Worm (Caenorhabditis elegans): Measurements from ENCODE around the gene sri-71.

- TF ChIP-seq nhr-11 (tag; optimal IDR thresholded peaks at IDR 0.05) (no peak), Y105C5A.15 (GFP tag; IDR thresholded peaks at IDR 0.05) (no peak), lsy-2 (tag; optimal IDR thresholded peaks at IDR 0.05) (no peak), snpc-4 (tag; optimal IDR thresholded peaks at IDR 0.05) (no peak), ces-1 (GFP tag; optimal IDR thresholded peaks at IDR 0.05) (no peak), F37D6.2 (tag; optimal IDR thresholded peaks at IDR 0.05) (no peak), T20F7.1 (GFP tag; optimal IDR thresholded peaks at IDR 0.05) (no peak)
Measured at ce11 chrII:2644498-2644897, 16.9 kb downstream of the sri-71 start, which contains the start of gene F22E5.11.
